Fruit fly (Drosophila melanogaster): ENCODE measurements around the gene CG17193.

Gene CG17193

dm6 chr3R:20057501-20057900 lies 1.6 kb upstream of the CG17193 start, which contains the start of gene mdlc (continued):
- TF ChIP-seq sens (GFP tag) (peak; percentile 26), CG11504 (tag; optimal IDR thresholded peaks at IDR 0.05) (peak; percentile 33), Sin3A (optimal IDR thresholded peaks at IDR 0.05) (peak; percentile 51), knrl (GFP tag; IDR thresholded peaks at IDR 0.05; ENCODE audit: partially characterized antibody) (peak; percentile 76), Opbp (GFP tag; IDR thresholded peaks at IDR 0.05; ENCODE audit: partially characterized antibody) (0 out of 3 replicates have a peak, but pooled peaks have one; percentile 31), CG2678 (tag; optimal IDR thresholded peaks at IDR 0.05) (peak; percentile 33), Sox100B (GFP tag; optimal IDR thresholded peaks at IDR 0.05) (peak; percentile 11), nmo (GFP tag; optimal IDR thresholded peaks at IDR 0.05) (peak; percentile 70), Oaz (GFP tag; IDR thresholded peaks at IDR 0.05) (no peak), unc-4 (GFP tag; IDR thresholded peaks at IDR 0.05; ENCODE audit: partially characterized antibody) (peak; percentile 61), CG2116 (GFP tag; optimal IDR thresholded peaks at IDR 0.05) (peak; percentile 15), CG7556 (GFP tag; optimal IDR thresholded peaks at IDR 0.05) (no peak), CG9932 (GFP tag; IDR thresholded peaks at IDR 0.05) (peak; percentile 55; the same call in 1 of the 2 replicates), Ets65A (GFP tag) (peak; percentile 84), CG8359 (GFP tag; optimal IDR thresholded peaks at IDR 0.05; ENCODE audit: borderline replicate concordance) (no peak)

- no peak for TF ChIP-seq CG3407 (GFP tag; optimal IDR thresholded peaks at IDR 0.05)
- TF ChIP-seq repo (GFP tag; optimal IDR thresholded peaks at IDR 0.05), result no peak
- no peak for TF ChIP-seq zf30C (GFP tag; optimal IDR thresholded peaks at IDR 0.05)
- TF ChIP-seq Oli (tag; optimal IDR thresholded peaks at IDR 0.05), result no peak
- no peak for TF ChIP-seq CG6791 (GFP tag; IDR thresholded peaks at IDR 0.05; ENCODE audit: partially characterized antibody)
- no peak for TF ChIP-seq CG43689 (GFP tag; IDR thresholded peaks at IDR 0.05)
- no peak for TF ChIP-seq grau (tag; optimal IDR thresholded peaks at IDR 0.05)
Observed at dm6 chr3R:20042457-20042856, 13.4 kb downstream of the CG17193 start, which contains the start of the genes CG33934 and Indy-2. Gene CG33934, plus strand, starts transcription at chr3R:20042757. Gene Indy-2, plus strand, starts transcription at chr3R:20042757.

- TF ChIP-seq yki (optimal IDR thresholded peaks at IDR 0.05) (no peak), pan (optimal IDR thresholded peaks at IDR 0.05) (no peak), pan (GFP tag; optimal IDR thresholded peaks at IDR 0.05 in 1 of 2, IDR thresholded peaks at IDR 0.05 in 1 of 2) (peak in 1 of 2 experiments; percentile 90), H2.0 (GFP tag; IDR thresholded peaks at IDR 0.05) (peak; percentile 87), sd (tag; optimal IDR thresholded peaks at IDR 0.05) (no peak), wek (GFP tag; optimal IDR thresholded peaks at IDR 0.05) (peak; percentile 92), bsh (GFP tag; optimal IDR thresholded peaks at IDR 0.05) (peak in 1 of 2 experiments; percentile 90), usp (GFP tag; optimal IDR thresholded peaks at IDR 0.05) (no peak), CG6654 (GFP tag; optimal IDR thresholded peaks at IDR 0.05) (peak; percentile 75), CG12391 (tag; optimal IDR thresholded peaks at IDR 0.05) (peak; percentile 94), Oaz (GFP tag; IDR thresholded peaks at IDR 0.05) (peak; percentile 78), bab2 (GFP tag; optimal IDR thresholded peaks at IDR 0.05) (peak; percentile 73), fd64A (GFP tag; optimal IDR thresholded peaks at IDR 0.05) (peak; percentile 94), ham (GFP tag; IDR thresholded peaks at IDR 0.05) (peak; percentile 63; the same call in 1 of the 2 replicates), hth (optimal IDR thresholded peaks at IDR 0.05) (no peak), CG16813 (GFP tag; IDR thresholded peaks at IDR 0.05; ENCODE audit: partially characterized antibody) (peak; percentile 96), CG17385 (GFP tag; optimal IDR thresholded peaks at IDR 0.05) (peak; percentile 99), caup (GFP tag; optimal IDR thresholded peaks at IDR 0.05; ENCODE audit: severe bottlenecking) (peak; percentile 98), Jarid2 (GFP tag; optimal IDR thresholded peaks at IDR 0.05) (peak; percentile 78), CG31388 (GFP tag; optimal IDR thresholded peaks at IDR 0.05) (peak; percentile 49), Ptx1 (GFP tag; IDR thresholded peaks at IDR 0.05) (peak; percentile 80), dan (GFP tag; IDR thresholded peaks at IDR 0.05) (no peak), pnt (GFP tag; optimal IDR thresholded peaks at IDR 0.05) (peak; percentile 11), H15 (GFP tag; IDR thresholded peaks at IDR 0.05) (peak; percentile 88), CG6813 (GFP tag; optimal IDR thresholded peaks at IDR 0.05) (peak; percentile 97), grau (tag; optimal IDR thresholded peaks at IDR 0.05) (peak; percentile 85), CG31441 (GFP tag; IDR thresholded peaks at IDR 0.05) (peak; percentile 94), h (optimal IDR thresholded peaks at IDR 0.05) (no peak), B-H1 (GFP tag; IDR thresholded peaks at IDR 0.05) (peak; percentile 83)
Observed at dm6 chr3R:20035887-20036286, 20.0 kb downstream of the CG17193 start, which contains the start of gene Regnase-1. Gene Regnase-1, minus strand, starts transcription at chr3R:20036056.

Measured in whole organism, embryonic.